Fruit fly (Drosophila melanogaster) whole organism, embryonic: Measurements from ENCODE around the gene BthD.

Experiments used
- Atf6 ChIP-seq: fragments of 200-800 bp; sonication (Bioruptor generic); IDR thresholded peaks from 2 replicates; pipeline ENCODE4 v1.3.6; 2022; ENCODE audit warnings: missing biosample characterization, missing genetic modification characterization
- B-H2 ChIP-seq: fragments of 200-800 bp; sonication (Bioruptor generic); optimal IDR thresholded peaks from 2 replicates; lab custom pipeline; 2018; ENCODE audit warnings: missing biosample characterization, mild to moderate bottlenecking, missing genetic modification characterization
- BEAF-32 ChIP-seq: fragments of 200-800 bp; sonication (Bioruptor generic); optimal IDR thresholded peaks from 3 replicates; lab custom pipeline; 2017; ENCODE audit warnings: missing biosample characterization, missing genetic modification characterization, mild to moderate bottlenecking, moderate library complexity, missing genetic modification reagents
- CG10366 ChIP-seq: fragments of 200-800 bp; sonication (Bioruptor generic); IDR thresholded peaks from 2 replicates; pipeline ENCODE4 v1.3.6; 2022; ENCODE audit warnings: missing biosample characterization, missing genetic modification characterization
- CG10462 ChIP-seq: fragments of 200-800 bp; sonication (Bioruptor generic); optimal IDR thresholded peaks from 2 replicates; lab custom pipeline; 2016; ENCODE audit warnings: missing biosample characterization, missing genetic modification characterization
- CG10543 ChIP-seq: fragments of 200-800 bp; sonication (Bioruptor generic); optimal IDR thresholded peaks from 3 replicates; lab custom pipeline; 2017; ENCODE audit warnings: missing biosample characterization, mild to moderate bottlenecking, missing genetic modification characterization, moderate library complexity
- CG10959 ChIP-seq: fragments of 200-800 bp; sonication (Bioruptor generic); IDR thresholded peaks from 2 replicates; pipeline ENCODE4 v1.3.6; 2022; ENCODE audit warnings: missing biosample characterization, missing genetic modification characterization
- CG11695 ChIP-seq: fragments of 200-800 bp; sonication (Bioruptor generic); IDR thresholded peaks from 3 replicates; pipeline ENCODE4 v1.3.6; 2022; ENCODE audit warnings: missing biosample characterization, missing genetic modification characterization
- CG12391 ChIP-seq: fragments of 200-800 bp; sonication (Bioruptor generic); optimal IDR thresholded peaks from 3 replicates; lab custom pipeline; 2018; ENCODE audit warnings: missing biosample characterization, mild to moderate bottlenecking, missing genetic modification characterization, moderate library complexity
- CG13296 ChIP-seq: fragments of 200-800 bp; sonication (Bioruptor generic); optimal IDR thresholded peaks from 3 replicates; lab custom pipeline; 2018; ENCODE audit warnings: missing biosample characterization, mild to moderate bottlenecking, missing genetic modification characterization
- CG13624 ChIP-seq: fragments of 200-800 bp; sonication (Bioruptor generic); optimal IDR thresholded peaks from 2 replicates; lab custom pipeline; 2016; ENCODE audit warnings: missing biosample characterization, missing genetic modification characterization
- CG14441 ChIP-seq: fragments of 200-800 bp; sonication (Bioruptor generic); IDR thresholded peaks from 2 replicates; pipeline ENCODE4 v1.3.6; 2022; ENCODE audit warnings: missing biosample characterization, missing genetic modification characterization
- CG15269 ChIP-seq: fragments of 200-800 bp; sonication (Bioruptor generic); optimal IDR thresholded peaks from 2 replicates; lab custom pipeline; 2018; ENCODE audit warnings: missing biosample characterization, mild to moderate bottlenecking, missing genetic modification characterization, moderate library complexity
- CG2120 ChIP-seq: fragments of 200-800 bp; sonication (Bioruptor generic); optimal IDR thresholded peaks from 3 replicates; lab custom pipeline; 2016; ENCODE audit warnings: missing biosample characterization, missing genetic modification characterization
- CG2129 ChIP-seq: fragments of 200-800 bp; sonication (Bioruptor generic); IDR thresholded peaks from 2 replicates; pipeline ENCODE4 v1.3.6; 2022; ENCODE audit warnings: missing biosample characterization, missing genetic modification characterization; ENCODE audit not compliant: partially characterized antibody
- CG30431 ChIP-seq: fragments of 200-800 bp; sonication (Bioruptor generic); optimal IDR thresholded peaks from 2 replicates; lab custom pipeline; 2017; ENCODE audit warnings: missing biosample characterization, missing genetic modification characterization
- CG32532 ChIP-seq: fragments of 200-800 bp; sonication (Bioruptor generic); IDR thresholded peaks from 2 replicates; pipeline ENCODE4 v1.3.6; 2022; ENCODE audit warnings: missing biosample characterization, missing genetic modification characterization
- CG3281 ChIP-seq: fragments of 200-800 bp; sonication (Bioruptor generic); optimal IDR thresholded peaks from 3 replicates; lab custom pipeline; 2017; ENCODE audit warnings: missing biosample characterization, mild to moderate bottlenecking, missing genetic modification characterization
- CG33557 ChIP-seq: fragments of 200-800 bp; sonication (Bioruptor generic); optimal IDR thresholded peaks from 2 replicates; lab custom pipeline; 2019; ENCODE audit warnings: missing biosample characterization, mild to moderate bottlenecking, missing genetic modification characterization, moderate library complexity
- CG3847 ChIP-seq: fragments of 200-800 bp; sonication (Bioruptor generic); IDR thresholded peaks from 2 replicates; pipeline ENCODE4 v1.3.6; 2022; ENCODE audit warnings: missing biosample characterization, missing genetic modification characterization
- CG42726 ChIP-seq: fragments of 200-800 bp; sonication (Bioruptor generic); IDR thresholded peaks from 2 replicates; pipeline ENCODE4 v1.3.6; 2022; ENCODE audit warnings: missing biosample characterization, missing genetic modification characterization; ENCODE audit not compliant: partially characterized antibody
- CG6689 ChIP-seq: fragments of 200-800 bp; sonication (Bioruptor generic); IDR thresholded peaks from 2 replicates; pipeline ENCODE4 v1.3.6; 2022; ENCODE audit warnings: missing biosample characterization, missing genetic modification characterization
- CG7839 ChIP-seq: fragments of 200-800 bp; sonication (Bioruptor generic); optimal IDR thresholded peaks from 3 replicates; lab custom pipeline; 2018; ENCODE audit warnings: missing biosample characterization, mild to moderate bottlenecking, missing genetic modification characterization, moderate library complexity
- CG8478 ChIP-seq: fragments of >200 bp; optimal IDR thresholded peaks from 2 replicates; lab custom pipeline; 2018
- CoRest ChIP-seq: fragments of 200-800 bp; sonication (Bioruptor generic); optimal IDR thresholded peaks from 3 replicates; lab custom pipeline; 2018; ENCODE audit warnings: missing biosample characterization, mild to moderate bottlenecking, missing genetic modification characterization, moderate library complexity
- Ets65A ChIP-seq: fragments of 200-800 bp; sonication (Bioruptor generic); peaks from one replicate; lab custom pipeline; 2016; ENCODE audit warnings: missing biosample characterization, missing genetic modification characterization
- Mad ChIP-seq: fragments of 200-800 bp; sonication (Bioruptor generic); optimal IDR thresholded peaks from 2 replicates; lab custom pipeline; 2016; ENCODE audit warnings: missing biosample characterization, missing genetic modification characterization
- Mes4 ChIP-seq: fragments of 200-800 bp; sonication (Bioruptor generic); optimal IDR thresholded peaks from 2 replicates; lab custom pipeline; 2016; ENCODE audit warnings: missing biosample characterization, missing genetic modification characterization
- Rfx ChIP-seq: fragments of 200-800 bp; sonication (Bioruptor generic); IDR thresholded peaks from 2 replicates; pipeline ENCODE4 v1.3.6; 2022; ENCODE audit warnings: missing biosample characterization, missing genetic modification characterization
- Side ChIP-seq: fragments of 200-800 bp; sonication (Bioruptor generic); optimal IDR thresholded peaks from 2 replicates; lab custom pipeline; 2016; ENCODE audit warnings: missing biosample characterization, missing genetic modification characterization
- Sox102F ChIP-seq: fragments of 200-800 bp; sonication (Bioruptor generic); optimal IDR thresholded peaks from 2 replicates; lab custom pipeline; 2018; ENCODE audit warnings: missing biosample characterization, mild to moderate bottlenecking, missing genetic modification characterization, moderate library complexity
- bsh ChIP-seq, 2 experiments: fragments of 200-800 bp; sonication (Bioruptor generic); optimal IDR thresholded peaks; 2 replicates each; lab custom pipeline; 2017 to 2018; ENCODE audit warnings: mild to moderate bottlenecking in 2 of 2, missing biosample characterization in 2 of 2, missing genetic modification characterization in 2 of 2, moderate library complexity in 1 of 2
- ci ChIP-seq: fragments of 200-800 bp; sonication (Bioruptor generic); IDR thresholded peaks from 3 replicates; pipeline ENCODE4 v1.3.6; 2022; ENCODE audit warnings: missing biosample characterization, missing genetic modification characterization
- dysf ChIP-seq: fragments of 200-800 bp; sonication (Bioruptor generic); IDR thresholded peaks from 3 replicates; pipeline ENCODE4 v1.3.6; 2022; ENCODE audit warnings: missing biosample characterization, missing genetic modification characterization
- emc ChIP-seq: fragments of 200-800 bp; sonication (Bioruptor generic); optimal IDR thresholded peaks from 2 replicates; lab custom pipeline; 2016; ENCODE audit warnings: missing biosample characterization, missing genetic modification characterization
- ems ChIP-seq: fragments of 200-800 bp; sonication (Bioruptor generic); optimal IDR thresholded peaks from 3 replicates; lab custom pipeline; 2016; ENCODE audit warnings: missing biosample characterization, missing genetic modification characterization
- eve ChIP-seq, 2 experiments: fragments of >200 bp; optimal IDR thresholded peaks; 2 replicates each; lab custom pipeline; 2017; ENCODE audit warnings: missing biosample characterization in 2 of 2, missing genetic modification characterization in 2 of 2
- eyg ChIP-seq: fragments of 200-800 bp; sonication (Bioruptor generic); optimal IDR thresholded peaks from 3 replicates; lab custom pipeline; 2016; ENCODE audit warnings: missing biosample characterization, missing genetic modification characterization
- fu2 ChIP-seq: fragments of 200-800 bp; sonication (Bioruptor generic); optimal IDR thresholded peaks from 2 replicates; lab custom pipeline; 2016; ENCODE audit warnings: missing biosample characterization, missing genetic modification characterization
- klu ChIP-seq: fragments of 200-800 bp; sonication (Bioruptor generic); IDR thresholded peaks from 2 replicates; pipeline ENCODE4 v1.3.6; 2022; ENCODE audit warnings: missing biosample characterization, missing genetic modification characterization
- lab ChIP-seq: fragments of 200-800 bp; sonication (Bioruptor generic); optimal IDR thresholded peaks from 3 replicates; lab custom pipeline; 2017; ENCODE audit warnings: missing biosample characterization, missing genetic modification characterization, mild to moderate bottlenecking, moderate library complexity, missing genetic modification reagents
- lmd ChIP-seq: fragments of 200-800 bp; sonication (Bioruptor generic); IDR thresholded peaks from 2 replicates; pipeline ENCODE4 v1.3.6; 2022; ENCODE audit warnings: missing biosample characterization, missing genetic modification characterization
- nmo ChIP-seq: fragments of 200-800 bp; sonication (Bioruptor generic); optimal IDR thresholded peaks from 2 replicates; lab custom pipeline; 2018; ENCODE audit warnings: missing biosample characterization, mild to moderate bottlenecking, missing genetic modification characterization, moderate library complexity
- pan ChIP-seq, 4 experiments: fragments of >200 bp in 3 of 4; fragments of 200-800 bp in 1 of 4; sonication (Bioruptor generic) in 1 of 4; optimal IDR thresholded peaks in 3 of 4; IDR thresholded peaks in 1 of 4; 2 replicates each; pipeline versions ENCODE4 v1.3.6 to Lab custom; 2017 to 2022; ENCODE audit warnings: missing biosample characterization in 2 of 4, missing genetic modification characterization in 2 of 4, mixed read lengths in 1 of 4
- phol ChIP-seq: fragments of 200-800 bp; sonication (Bioruptor generic); optimal IDR thresholded peaks from 3 replicates; lab custom pipeline; 2018; ENCODE audit warnings: missing biosample characterization, mild to moderate bottlenecking, missing genetic modification characterization, moderate library complexity
- pum ChIP-seq: fragments of 200-800 bp; sonication (Bioruptor generic); optimal IDR thresholded peaks from 2 replicates; lab custom pipeline; 2016; ENCODE audit warnings: missing biosample characterization, missing genetic modification characterization
- ranshi ChIP-seq: fragments of 200-800 bp; sonication (Bioruptor generic); IDR thresholded peaks from 2 replicates; pipeline ENCODE4 v1.3.6; 2022; ENCODE audit warnings: missing biosample characterization, missing genetic modification characterization
- sens-2 ChIP-seq: fragments of 200-800 bp; sonication (Bioruptor generic); IDR thresholded peaks from 2 replicates; pipeline ENCODE4 v1.3.6; 2022; ENCODE audit warnings: missing biosample characterization, missing genetic modification characterization
- sisA ChIP-seq: fragments of 200-800 bp; sonication (Bioruptor generic); IDR thresholded peaks from 2 replicates; pipeline ENCODE4 v1.3.6; 2022; ENCODE audit warnings: missing biosample characterization, missing genetic modification characterization
- slbo ChIP-seq: fragments of 200-800 bp; sonication (Bioruptor generic); IDR thresholded peaks from 2 replicates; pipeline ENCODE4 v1.3.6; 2022; ENCODE audit warnings: missing biosample characterization, missing genetic modification characterization
- vvl ChIP-seq: fragments of 200-800 bp; sonication (Bioruptor generic); IDR thresholded peaks from 2 replicates; pipeline ENCODE4 v1.3.6; 2022; ENCODE audit warnings: missing biosample characterization, missing genetic modification characterization

The BthD gene

dm6 chrX:13568127-13568526 is 43.8 kb upstream of the BthD start:
- TF ChIP-seq CoRest (tag; lab: Kevin White, UChicago) (peak; percentile 9), B-H2 (no peak), CG11695 (GFP tag; lab: Robert Waterston, UW) (peak; percentile 30; the same call in 1 of the 3 replicates), CG12391 (tag; lab: Kevin White, UChicago) (peak; percentile 4), pan (optimal IDR thresholded peaks at IDR 0.05; lab: Kevin White, UChicago) (no peak), pan (GFP tag; optimal IDR thresholded peaks at IDR 0.05 in 1 of 2, IDR thresholded peaks at IDR 0.05 in 1 of 2) (peak in 1 of 2 experiments; percentile 52), Atf6 (peak; percentile 35; the same call in 1 of the 2 replicates), sisA (peak; percentile 46), CG33557 (no peak), Side (GFP tag; lab: Kevin White, UChicago) (no peak), CG2120 (peak; percentile 25), ci (GFP tag; lab: Robert Waterston, UW) (peak; percentile 49; the same call in 1 of the 3 replicates), CG30431 (GFP tag; lab: Kevin White, UChicago) (no peak), CG8478 (lab: Kevin White, UChicago) (no peak), bsh (GFP tag; optimal IDR thresholded peaks at IDR 0.05; lab: Kevin White, UChicago) (peak in 1 of 2 experiments; percentile 27), CG3847 (peak; percentile 45), CG7839 (tag; lab: Kevin White, UChicago) (peak; percentile 43), Rfx (peak; percentile 49; the same call in 1 of the 2 replicates), nmo (GFP tag; lab: Kevin White, UChicago) (peak; percentile 4), pum (GFP tag; lab: Kevin White, UChicago) (no peak), ranshi (GFP tag; lab: Robert Waterston, UW) (0 out of 2 replicates have a peak, but pooled peaks have one; percentile 24), CG13624 (GFP tag; lab: Kevin White, UChicago) (peak; percentile 6), vvl (peak; percentile 44), CG3281 (GFP tag; lab: Kevin White, UChicago) (no peak), CG13296 (GFP tag; lab: Kevin White, UChicago) (peak; percentile 8), CG10366 (GFP tag; lab: Robert Waterston, UW) (peak; percentile 21; the same call in 1 of the 2 replicates), ems (no peak), fu2 (GFP tag; lab: Kevin White, UChicago) (no peak), CG14441 (GFP tag; lab: Robert Waterston, UW) (peak; percentile 45; the same call in 1 of the 2 replicates), eyg (peak; percentile 10), eve (GFP tag; optimal IDR thresholded peaks at IDR 0.05; lab: Kevin White, UChicago) (peak in 1 of 2 experiments; percentile 30), klu (GFP tag; lab: Robert Waterston, UW) (no peak), CG15269 (tag; lab: Kevin White, UChicago) (peak; percentile 14), CG10462 (GFP tag; lab: Kevin White, UChicago) (no peak), sens-2 (no peak), CG10959 (GFP tag; lab: Robert Waterston, UW) (no peak), phol (tag; lab: Kevin White, UChicago) (peak; percentile 14), slbo (peak; percentile 66), Sox102F (GFP tag; lab: Kevin White, UChicago) (peak; percentile 37), Mes4 (no peak), lab (GFP tag; lab: Kevin White, UChicago) (peak; percentile 37), CG6689 (GFP tag; lab: Robert Waterston, UW) (peak; percentile 34; the same call in 1 of the 2 replicates), CG32532 (GFP tag; lab: Robert Waterston, UW) (peak; percentile 53; the same call in 1 of the 2 replicates), Mad (GFP tag; lab: Kevin White, UChicago) (no peak), dysf (GFP tag; lab: Robert Waterston, UW) (peak; percentile 57; the same call in 2 of the 3 replicates), lmd (GFP tag; lab: Robert Waterston, UW) (peak; percentile 39; the same call in 1 of the 2 replicates), CG42726 (GFP tag; lab: Robert Waterston, UW) (no peak), Ets65A (peak; percentile 86), CG10543 (no peak), emc (GFP tag; lab: Kevin White, UChicago) (no peak), CG2129 (GFP tag; lab: Robert Waterston, UW) (no peak), BEAF-32 (GFP tag; lab: Kevin White, UChicago) (no peak)
